Worm (Caenorhabditis elegans) whole organism, young adult: ENCODE results near the gene str-159.

ENCODE experiments used
- B0336.3 ChIP-seq: fragments of 200-800 bp; sonication (Bioruptor generic); IDR thresholded peaks from 2 replicates; pipeline ENCODE4 v1.3.6; 2022; ENCODE audit warnings: missing genetic modification characterization, missing compliant biosample characterization
- C17E4.6 ChIP-seq: fragments of 200-800 bp; sonication (Bioruptor generic); IDR thresholded peaks from 2 replicates; pipeline ENCODE4 v1.3.6; 2022; ENCODE audit warnings: missing genetic modification reagents, missing genetic modification characterization, missing compliant biosample characterization
- F22D6.2 ChIP-seq: sonication (generic microtip); optimal IDR thresholded peaks from 2 replicates; lab custom pipeline; 2016; ENCODE audit warnings: mild to moderate bottlenecking, missing genetic modification characterization, missing compliant biosample characterization
- F37B4.10 ChIP-seq: fragments of 200-800 bp; sonication (Bioruptor generic); IDR thresholded peaks from 2 replicates; pipeline ENCODE4 v1.3.6; 2022; ENCODE audit warnings: missing genetic modification characterization, missing compliant biosample characterization
- F49E8.2 ChIP-seq: sonication (generic microtip); optimal IDR thresholded peaks from 3 replicates; lab custom pipeline; 2017; ENCODE audit warnings: missing genetic modification characterization, mild to moderate bottlenecking, missing compliant biosample characterization, antibody characterized with exemption, moderate library complexity; ENCODE audit not compliant: insufficient read depth
- F57A8.1 ChIP-seq: fragments of 200-800 bp; sonication (Bioruptor generic); optimal IDR thresholded peaks from 2 replicates; lab custom pipeline; 2018; ENCODE audit warnings: mild to moderate bottlenecking, missing genetic modification characterization, moderate library complexity, missing compliant biosample characterization
- K12H6.12 ChIP-seq: fragments of 200-800 bp; sonication (Bioruptor generic); optimal IDR thresholded peaks from 2 replicates; lab custom pipeline; 2018; ENCODE audit warnings: mild to moderate bottlenecking, missing genetic modification characterization, missing compliant biosample characterization
- T07F8.4 ChIP-seq: sonication (generic microtip); optimal IDR thresholded peaks from 2 replicates; lab custom pipeline; 2016; ENCODE audit warnings: mild to moderate bottlenecking, missing genetic modification characterization, moderate library complexity, missing compliant biosample characterization
- Y53G8AR.9 ChIP-seq: fragments of 200-800 bp; sonication (Bioruptor generic); conservative IDR thresholded peaks from 2 replicates; pipeline ENCODE4 v1.3.6; 2022; ENCODE audit warnings: missing genetic modification reagents, missing genetic modification characterization, missing compliant biosample characterization
- Y79H2A.3 ChIP-seq: fragments of 200-800 bp; sonication (Bioruptor generic); conservative IDR thresholded peaks from 2 replicates; pipeline ENCODE4 v1.3.6; 2022; ENCODE audit warnings: missing genetic modification reagents, missing genetic modification characterization, missing compliant biosample characterization
- akir-1 ChIP-seq: fragments of 200-800 bp; sonication (Bioruptor generic); optimal IDR thresholded peaks from 2 replicates; lab custom pipeline; 2018; ENCODE audit warnings: mild to moderate bottlenecking, missing genetic modification characterization, moderate library complexity, missing compliant biosample characterization
- aptf-2 ChIP-seq: fragments of 200-800 bp; sonication (Bioruptor generic); conservative IDR thresholded peaks from 2 replicates; pipeline ENCODE4 v1.3.6; 2022; ENCODE audit warnings: missing genetic modification reagents, missing genetic modification characterization, missing compliant biosample characterization
- aptf-3 ChIP-seq: fragments of 200-800 bp; sonication (Bioruptor generic); IDR thresholded peaks from 2 replicates; pipeline ENCODE4 v1.3.6; 2022; ENCODE audit warnings: missing genetic modification characterization, missing compliant biosample characterization
- atf-7 ChIP-seq: sonication (generic microtip); optimal IDR thresholded peaks from 2 replicates; lab custom pipeline; 2017; ENCODE audit warnings: mild to moderate bottlenecking, missing genetic modification characterization, missing compliant biosample characterization
- attf-3 ChIP-seq: fragments of 200-800 bp; sonication (Bioruptor generic); conservative IDR thresholded peaks from 2 replicates; pipeline ENCODE4 v1.3.6; 2022; ENCODE audit warnings: missing genetic modification reagents, missing genetic modification characterization, missing compliant biosample characterization
- attf-5 ChIP-seq: fragments of 200-800 bp; sonication (Bioruptor generic); optimal IDR thresholded peaks from 2 replicates; lab custom pipeline; 2018; ENCODE audit warnings: mild to moderate bottlenecking, missing genetic modification characterization, missing compliant biosample characterization
- bed-1 ChIP-seq: fragments of 200-800 bp; sonication (Bioruptor generic); IDR thresholded peaks from 2 replicates; pipeline ENCODE4 v1.3.6; 2022; ENCODE audit warnings: missing genetic modification reagents, missing genetic modification characterization, missing compliant biosample characterization
- ccch-3 ChIP-seq: fragments of 200-800 bp; sonication (Bioruptor generic); optimal IDR thresholded peaks from 2 replicates; lab custom pipeline; 2018; ENCODE audit warnings: mild to moderate bottlenecking, missing genetic modification characterization, missing compliant biosample characterization
- cebp-1 ChIP-seq, 2 experiments: fragments of 200-800 bp in 1 of 2; sonication (Bioruptor generic) in 1 of 2; sonication (generic microtip) in 1 of 2; IDR thresholded peaks in 1 of 2; optimal IDR thresholded peaks in 1 of 2; 2 replicates each; pipeline versions ENCODE4 v1.3.6 to Lab custom; 2017 to 2022; ENCODE audit warnings: missing compliant biosample characterization in 2 of 2, missing genetic modification characterization in 2 of 2, mild to moderate bottlenecking in 1 of 2, missing genetic modification reagents in 1 of 2, moderate library complexity in 1 of 2
- ceh-40 ChIP-seq: fragments of 200-800 bp; sonication (Bioruptor generic); IDR thresholded peaks from 2 replicates; pipeline ENCODE4 v1.3.6; 2022; ENCODE audit warnings: missing genetic modification characterization, missing compliant biosample characterization
- chd-7 ChIP-seq: sonication (generic microtip); optimal IDR thresholded peaks from 2 replicates; lab custom pipeline; 2016; ENCODE audit warnings: mild to moderate bottlenecking, missing genetic modification characterization, moderate library complexity, missing compliant biosample characterization
- egl-18 ChIP-seq: fragments of 200-800 bp; sonication (Bioruptor generic); IDR thresholded peaks from 2 replicates; pipeline ENCODE4 v1.3.6; 2022; ENCODE audit warnings: missing genetic modification reagents, missing genetic modification characterization, missing compliant biosample characterization
- egl-44 ChIP-seq: fragments of 200-800 bp; sonication (Bioruptor generic); IDR thresholded peaks from 2 replicates; pipeline ENCODE4 v1.3.6; 2022; ENCODE audit warnings: missing genetic modification reagents, missing genetic modification characterization, missing compliant biosample characterization
- ets-4 ChIP-seq: fragments of 200-800 bp; sonication (Bioruptor generic); optimal IDR thresholded peaks from 2 replicates; lab custom pipeline; 2018; ENCODE audit warnings: mild to moderate bottlenecking, missing genetic modification characterization, missing compliant biosample characterization
- him-1 ChIP-seq: sonication (generic microtip); optimal IDR thresholded peaks from 2 replicates; lab custom pipeline; 2016; ENCODE audit warnings: missing genotype, missing genetic modification reagents, missing genetic modification characterization, missing compliant biosample characterization
- hrde-1 ChIP-seq: sonication (generic microtip); optimal IDR thresholded peaks from 2 replicates; lab custom pipeline; 2016; ENCODE audit warnings: missing genetic modification characterization, mild to moderate bottlenecking, missing compliant biosample characterization, moderate library complexity, missing genotype, missing genetic modification reagents, borderline replicate concordance
- hsf-1 ChIP-seq: fragments of 200-800 bp; sonication (Bioruptor generic); IDR thresholded peaks from 2 replicates; pipeline ENCODE4 v1.3.6; 2022; ENCODE audit warnings: missing genetic modification reagents, missing genetic modification characterization, missing compliant biosample characterization
- let-607 ChIP-seq, 2 experiments: fragments of 200-800 bp in 1 of 2; sonication (Bioruptor generic) in 1 of 2; sonication (generic microtip) in 1 of 2; optimal IDR thresholded peaks; 2 replicates each; lab custom pipeline; 2016 to 2018; ENCODE audit warnings: mild to moderate bottlenecking in 2 of 2, missing compliant biosample characterization in 2 of 2, missing genetic modification characterization in 2 of 2, moderate library complexity in 2 of 2, missing genotype in 1 of 2
- lin-54 ChIP-seq: fragments of 200-800 bp; sonication (Bioruptor generic); optimal IDR thresholded peaks from 2 replicates; lab custom pipeline; 2018; ENCODE audit warnings: mild to moderate bottlenecking, missing genetic modification characterization, missing compliant biosample characterization
- lsl-1 ChIP-seq: fragments of 200-800 bp; sonication (Bioruptor generic); optimal IDR thresholded peaks from 2 replicates; lab custom pipeline; 2018; ENCODE audit warnings: mild to moderate bottlenecking, missing genetic modification characterization, moderate library complexity, missing compliant biosample characterization
- lsy-27 ChIP-seq: sonication (generic microtip); optimal IDR thresholded peaks from 2 replicates; lab custom pipeline; 2017; ENCODE audit warnings: missing genetic modification characterization, mild to moderate bottlenecking, missing compliant biosample characterization, antibody characterized with exemption, missing genotype, borderline replicate concordance; ENCODE audit not compliant: insufficient read depth
- madf-6 ChIP-seq: fragments of 200-800 bp; sonication (Bioruptor generic); IDR thresholded peaks from 2 replicates; pipeline ENCODE4 v1.3.6; 2022; ENCODE audit warnings: missing genetic modification reagents, missing genetic modification characterization, missing compliant biosample characterization
- madf-8 ChIP-seq: fragments of 200-800 bp; sonication (Bioruptor generic); conservative IDR thresholded peaks from 2 replicates; pipeline ENCODE4 v1.3.6; 2022; ENCODE audit warnings: missing genetic modification reagents, missing genetic modification characterization, missing compliant biosample characterization
- mes-4 ChIP-seq: sonication (generic microtip); optimal IDR thresholded peaks from 2 replicates; lab custom pipeline; 2016; ENCODE audit warnings: missing genotype, missing genetic modification characterization, missing compliant biosample characterization
- mxl-1 ChIP-seq: sonication (generic microtip); optimal IDR thresholded peaks from 2 replicates; lab custom pipeline; 2016; ENCODE audit warnings: missing genetic modification characterization, missing compliant biosample characterization
- nfya-2 ChIP-seq: fragments of 200-800 bp; sonication (Bioruptor generic); IDR thresholded peaks from 2 replicates; pipeline ENCODE4 v1.3.6; 2022; ENCODE audit warnings: missing genetic modification reagents, missing genetic modification characterization, missing compliant biosample characterization
- nhr-27 ChIP-seq: fragments of 200-800 bp; sonication (Bioruptor generic); optimal IDR thresholded peaks from 2 replicates; lab custom pipeline; 2018; ENCODE audit warnings: mild to moderate bottlenecking, missing genetic modification characterization, moderate library complexity, missing compliant biosample characterization
- nhr-90 ChIP-seq: sonication (generic microtip); optimal IDR thresholded peaks from 2 replicates; lab custom pipeline; 2016; ENCODE audit warnings: missing genotype, mild to moderate bottlenecking, missing genetic modification characterization, missing compliant biosample characterization
- rec-8 ChIP-seq, 2 experiments: sonication (generic microtip); optimal IDR thresholded peaks; 2 replicates each; lab custom pipeline; 2016; ENCODE audit warnings: mild to moderate bottlenecking in 2 of 2, missing genetic modification characterization in 2 of 2, missing genetic modification reagents in 2 of 2, missing genotype in 2 of 2, missing biosample characterization in 1 of 2, missing compliant biosample characterization in 1 of 2, moderate library complexity in 1 of 2
- repo-1 ChIP-seq: sonication (generic microtip); optimal IDR thresholded peaks from 2 replicates; lab custom pipeline; 2017; ENCODE audit warnings: mild to moderate bottlenecking, missing genetic modification characterization, missing compliant biosample characterization
- tbp1 ChIP-seq: fragments of 200-800 bp; sonication (Bioruptor generic); optimal IDR thresholded peaks from 2 replicates; lab custom pipeline; 2018; ENCODE audit warnings: mild to moderate bottlenecking, missing genetic modification characterization, missing compliant biosample characterization
- tbx-9 ChIP-seq: sonication (generic microtip); optimal IDR thresholded peaks from 2 replicates; lab custom pipeline; 2016; ENCODE audit warnings: borderline replicate concordance, missing genetic modification characterization, inconsistent platforms, missing compliant biosample characterization
- unc-62 ChIP-seq: fragments of 150-350 bp; optimal IDR thresholded peaks from 2 replicates; lab custom pipeline; 2014; ENCODE audit warnings: missing biosample characterization, missing genetic modification reagents, missing genetic modification characterization
- xnd-1 ChIP-seq: sonication (generic microtip); optimal IDR thresholded peaks from 2 replicates; lab custom pipeline; 2016; ENCODE audit warnings: missing genotype, missing genetic modification reagents, missing genetic modification characterization, missing compliant biosample characterization
- zfh-2 ChIP-seq: fragments of 200-800 bp; sonication (Bioruptor generic); conservative IDR thresholded peaks from 2 replicates; pipeline ENCODE4 v1.3.6; 2022; ENCODE audit warnings: missing genetic modification reagents, missing genetic modification characterization, missing compliant biosample characterization
- zim-3 ChIP-seq: sonication (generic microtip); optimal IDR thresholded peaks from 2 replicates; lab custom pipeline; 2017; ENCODE audit warnings: mild to moderate bottlenecking, missing genetic modification characterization, moderate library complexity, missing compliant biosample characterization
- ztf-26 ChIP-seq: sonication (generic microtip); optimal IDR thresholded peaks from 2 replicates; lab custom pipeline; 2017; ENCODE audit warnings: missing genetic modification characterization, missing compliant biosample characterization

str-159 gene

DNA sequence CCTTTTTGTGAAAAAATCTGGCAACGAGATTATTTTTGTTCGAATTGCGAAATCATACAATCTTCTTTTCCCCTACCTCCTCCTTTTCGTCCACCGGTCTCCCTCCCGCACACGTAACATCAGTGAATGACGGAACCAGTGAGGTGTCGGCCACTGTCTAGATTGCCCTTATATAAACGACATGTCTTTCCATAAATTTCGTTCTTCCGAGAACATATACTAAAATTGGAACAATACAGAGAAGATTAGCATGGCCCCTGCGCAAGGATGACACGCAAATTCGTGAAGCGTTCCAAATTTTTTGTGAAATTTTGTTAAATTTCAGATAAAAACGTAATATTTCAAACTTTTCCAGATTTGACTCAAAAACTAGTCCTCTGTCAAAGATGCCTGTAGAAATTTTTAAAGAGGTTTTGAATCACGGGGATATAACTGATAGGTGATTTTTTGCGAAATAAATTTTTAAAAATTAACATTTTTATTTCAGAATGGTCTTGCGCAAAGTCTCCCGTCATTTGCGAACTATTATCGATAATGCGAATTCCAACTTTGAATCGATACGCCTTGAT lies 21.7 kb downstream of the str-159 start (continued):
- TF ChIP-seq aptf-3 (GFP tag; lab: Robert Waterston, UW) (0 out of 2 replicates have a peak, but pooled peaks have one; percentile 57), tbp1 (GFP tag; lab: Kevin White, UChicago) (peak; percentile 83), attf-5 (GFP tag; lab: Kevin White, UChicago) (no peak), B0336.3 (GFP tag; lab: Robert Waterston, UW) (no peak), atf-7 (tag; lab: Kevin White, UChicago) (no peak), K12H6.12 (tag; lab: Kevin White, UChicago) (no peak), ets-4 (no peak), akir-1 (GFP tag; lab: Kevin White, UChicago) (no peak), nhr-90 (tag; lab: Kevin White, UChicago) (peak; percentile 31), lin-54 (GFP tag; lab: Kevin White, UChicago) (no peak), F22D6.2 (tag; lab: Kevin White, UChicago) (no peak), nfya-2 (GFP tag; lab: Robert Waterston, UW) (no peak), nhr-27 (tag; lab: Kevin White, UChicago) (no peak), egl-18 (GFP tag; lab: Robert Waterston, UW) (no peak), xnd-1 (no peak), hsf-1 (no peak; the same call in 1 of the 2 replicates), chd-7 (tag; lab: Kevin White, UChicago) (no peak), egl-44 (peak; percentile 39; the same call in 1 of the 2 replicates), lsy-27 (tag; lab: Kevin White, UChicago) (no peak), aptf-2 (GFP tag; lab: Robert Waterston, UW) (no peak), zfh-2 (GFP tag; lab: Robert Waterston, UW) (no peak), lsl-1 (GFP tag; lab: Kevin White, UChicago) (peak; percentile 34), ztf-26 (tag; lab: Kevin White, UChicago) (peak; percentile 22), hrde-1 (tag; lab: Kevin White, UChicago) (no peak), bed-1 (GFP tag; lab: Robert Waterston, UW) (no peak), Y79H2A.3 (GFP tag; lab: Robert Waterston, UW) (no peak), ceh-40 (GFP tag; lab: Robert Waterston, UW) (peak; percentile 65; the same call in 1 of the 2 replicates), let-607 (tag; optimal IDR thresholded peaks at IDR 0.05; lab: Kevin White, UChicago) (peak in 1 of 2 experiments; percentile 39), attf-3 (no peak), F57A8.1 (GFP tag; lab: Kevin White, UChicago) (no peak), F37B4.10 (GFP tag; lab: Robert Waterston, UW) (no peak), ccch-3 (GFP tag; lab: Kevin White, UChicago) (no peak), tbx-9 (no peak), repo-1 (tag; lab: Kevin White, UChicago) (no peak), madf-8 (GFP tag; lab: Robert Waterston, UW) (no peak), mes-4 (tag; lab: Kevin White, UChicago) (peak; percentile 47), unc-62 (GFP tag; lab: Kevin White, UChicago) (no peak), mxl-1 (tag; lab: Kevin White, UChicago) (peak; percentile 30), T07F8.4 (peak; percentile 45), madf-6 (GFP tag; lab: Robert Waterston, UW) (no peak; the same call in 1 of the 2 replicates), F49E8.2 (tag; lab: Kevin White, UChicago) (peak; percentile 71), C17E4.6 (peak; percentile 48; the same call in 1 of the 2 replicates), him-1 (peak; percentile 37), zim-3 (no peak), rec-8 (tag; optimal IDR thresholded peaks at IDR 0.05; lab: Kevin White, UChicago) (no peak), Y53G8AR.9 (GFP tag; lab: Robert Waterston, UW) (no peak), cebp-1 (GFP tag; IDR thresholded peaks at IDR 0.05; lab: Robert Waterston, UW) (peak; percentile 44; the same call in 1 of the 2 replicates), cebp-1 (tag; optimal IDR thresholded peaks at IDR 0.05; lab: Kevin White, UChicago) (no peak)
